In genomic region chrX:3540861-3541260, ce11 we compare ENCODE assay signal across 6 worm cellular contexts.
A peak's percentile ranks its signal among the peaks of the same experiment; 100 is the strongest.
TF ChIP-seq lines count a peak whose summit lies in the region.

No protein-coding gene starts in this region.

TF ChIP-seq in whole organism, L1 larva, 84 proteins besides CTCF, POLR2A, EP300 and RAD21 (continued from another document):
- TF ChIP-seq lin-35 (GFP tag; optimal IDR thresholded peaks at IDR 0.05; lab: Kevin White, UChicago): peak; percentile 40 to 53
- peak; percentile 15 for TF ChIP-seq nhr-90 (tag; optimal IDR thresholded peaks at IDR 0.05; lab: Kevin White, UChicago; ENCODE audit: poor library complexity)
- TF ChIP-seq C16A3.4 (tag; optimal IDR thresholded peaks at IDR 0.05; lab: Kevin White, UChicago): peak; percentile 29
- TF ChIP-seq rnt-1 (tag; optimal IDR thresholded peaks at IDR 0.05; lab: Kevin White, UChicago): peak; percentile 38
- TF ChIP-seq ama-1 (optimal IDR thresholded peaks at IDR 0.05; lab: Kevin White, UChicago): peak; percentile 56
- TF ChIP-seq lsy-2 (tag; optimal IDR thresholded peaks at IDR 0.05; lab: Kevin White, UChicago): peak; percentile 13 to 40
- TF ChIP-seq jun-1 (tag; optimal IDR thresholded peaks at IDR 0.05; lab: Kevin White, UChicago): no peak
- TF ChIP-seq nhr-19 (GFP tag; conservative IDR thresholded peaks at IDR 0.05; lab: Robert Waterston, UW): 0 out of 2 replicates have a peak, but pooled peaks have one; percentile 3
- TF ChIP-seq nhr-47 (tag; optimal IDR thresholded peaks at IDR 0.05; lab: Kevin White, UChicago): peak; percentile 28
- TF ChIP-seq mep-1 (tag; optimal IDR thresholded peaks at IDR 0.05; lab: Kevin White, UChicago): peak; percentile 37
- TF ChIP-seq nhr-11 (tag; optimal IDR thresholded peaks at IDR 0.05; lab: Kevin White, UChicago): no peak
- TF ChIP-seq C34B4.2 (tag; optimal IDR thresholded peaks at IDR 0.05; lab: Kevin White, UChicago): no peak
- TF ChIP-seq lin-14 (GFP tag; optimal IDR thresholded peaks at IDR 0.05; lab: Kevin White, UChicago): peak; percentile 79
- TF ChIP-seq tbx-2 (tag; optimal IDR thresholded peaks at IDR 0.05; lab: Kevin White, UChicago): peak; percentile 12
- peak in 1 of 3 experiments; percentile 2 for TF ChIP-seq ceh-82 (tag; optimal IDR thresholded peaks at IDR 0.05; lab: Kevin White, UChicago)
- TF ChIP-seq nhr-12 (tag; optimal IDR thresholded peaks at IDR 0.05; lab: Kevin White, UChicago): no peak
- no peak for TF ChIP-seq aha-1 (tag; optimal IDR thresholded peaks at IDR 0.05; lab: Kevin White, UChicago)
- TF ChIP-seq snu-23 (GFP tag; optimal IDR thresholded peaks at IDR 0.05; lab: Kevin White, UChicago): peak; percentile 39

TF ChIP-seq in whole organism, L2 larva, 48 proteins besides CTCF, POLR2A, EP300 and RAD21 (continued from another document and continues in another):
- TF ChIP-seq nhr-23 (tag; optimal IDR thresholded peaks at IDR 0.05; lab: Kevin White, UChicago): no peak
- no peak for TF ChIP-seq ZK546.5 (tag; optimal IDR thresholded peaks at IDR 0.05; lab: Kevin White, UChicago)
- no peak for TF ChIP-seq lin-13 (GFP tag; optimal IDR thresholded peaks at IDR 0.05; lab: Kevin White, UChicago)
- TF ChIP-seq nhr-237 (tag; optimal IDR thresholded peaks at IDR 0.05; lab: Kevin White, UChicago): no peak
- TF ChIP-seq sem-4 (tag; optimal IDR thresholded peaks at IDR 0.05; lab: Kevin White, UChicago): peak; percentile 44
- peak in 1 of 2 experiments; percentile 47 for TF ChIP-seq lsy-2 (tag; optimal IDR thresholded peaks at IDR 0.05; lab: Kevin White, UChicago)
- TF ChIP-seq nhr-25 (tag; optimal IDR thresholded peaks at IDR 0.05; lab: Kevin White, UChicago): peak; percentile 32
- TF ChIP-seq C34F6.9 (tag; optimal IDR thresholded peaks at IDR 0.05; lab: Kevin White, UChicago): peak; percentile 60
- no peak for TF ChIP-seq peb-1 (tag; optimal IDR thresholded peaks at IDR 0.05; lab: Kevin White, UChicago)
- TF ChIP-seq elt-1 (tag; optimal IDR thresholded peaks at IDR 0.05; lab: Kevin White, UChicago): no peak
- no peak for TF ChIP-seq nhr-6 (tag; optimal IDR thresholded peaks at IDR 0.05; lab: Kevin White, UChicago)
- TF ChIP-seq nhr-11 (tag; optimal IDR thresholded peaks at IDR 0.05; lab: Kevin White, UChicago): no peak
- peak; percentile 21 for TF ChIP-seq blmp-1 (tag; optimal IDR thresholded peaks at IDR 0.05; lab: Kevin White, UChicago; ENCODE audit: insufficient read depth)
- peak; percentile 77 for TF ChIP-seq ama-1 (optimal IDR thresholded peaks at IDR 0.05; lab: Kevin White, UChicago)
- peak; percentile 67 for TF ChIP-seq nhr-129 (tag; optimal IDR thresholded peaks at IDR 0.05; lab: Kevin White, UChicago)
- TF ChIP-seq crh-2 (tag; optimal IDR thresholded peaks at IDR 0.05; lab: Kevin White, UChicago): no peak
- TF ChIP-seq Y55F3AM.14 (GFP tag; optimal IDR thresholded peaks at IDR 0.05; lab: Kevin White, UChicago): no peak
- peak; percentile 21 for TF ChIP-seq lin-11 (tag; optimal IDR thresholded peaks at IDR 0.05; lab: Kevin White, UChicago)
- TF ChIP-seq ztf-11 (tag; optimal IDR thresholded peaks at IDR 0.05; lab: Kevin White, UChicago): no peak
- TF ChIP-seq nhr-12 (tag; optimal IDR thresholded peaks at IDR 0.05; lab: Kevin White, UChicago): no peak
- TF ChIP-seq unc-62 (GFP tag; optimal IDR thresholded peaks at IDR 0.05; lab: Kevin White, UChicago): no peak
- TF ChIP-seq sma-3 (GFP tag; optimal IDR thresholded peaks at IDR 0.05; lab: Kevin White, UChicago): peak; percentile 10
- TF ChIP-seq snpc-4 (tag; optimal IDR thresholded peaks at IDR 0.05; lab: Kevin White, UChicago): no peak
- TF ChIP-seq nhr-77 (tag; optimal IDR thresholded peaks at IDR 0.05; lab: Kevin White, UChicago): no peak

TF ChIP-seq in whole organism, L3 larva, 47 proteins besides CTCF, POLR2A, EP300 and RAD21 (continued from another document):
- TF ChIP-seq nfya-1 (tag; optimal IDR thresholded peaks at IDR 0.05; lab: Kevin White, UChicago; ENCODE audit: insufficient read depth) (peak; percentile 55), pha-4 (tag; optimal IDR thresholded peaks at IDR 0.05; lab: Kevin White, UChicago) (peak; percentile 58), snpc-4 (tag; optimal IDR thresholded peaks at IDR 0.05; lab: Kevin White, UChicago) (peak; percentile 18), ama-1 (optimal IDR thresholded peaks at IDR 0.05; lab: Kevin White, UChicago) (peak; percentile 61), nhr-43 (tag; optimal IDR thresholded peaks at IDR 0.05; lab: Kevin White, UChicago; ENCODE audit: poor library complexity, severe bottlenecking) (no peak), nhr-237 (tag; optimal IDR thresholded peaks at IDR 0.05; lab: Kevin White, UChicago) (no peak)

TF ChIP-seq in whole organism, L4 larva, 104 proteins besides CTCF, POLR2A, EP300 and RAD21 (continued from another document and continues in another):
- peak; percentile 55 for TF ChIP-seq ama-1 (optimal IDR thresholded peaks at IDR 0.05; lab: Kevin White, UChicago)
- TF ChIP-seq nhr-102 (tag; optimal IDR thresholded peaks at IDR 0.05; lab: Kevin White, UChicago): no peak
- TF ChIP-seq egl-43 (GFP tag; IDR thresholded peaks at IDR 0.05; lab: Robert Waterston, UW): 0 out of 2 replicates have a peak, but pooled peaks have one; percentile 54
- no peak for TF ChIP-seq daf-8 (GFP tag; IDR thresholded peaks at IDR 0.05; lab: Robert Waterston, UW)
- peak in 1 of 2 experiments; percentile 48 for TF ChIP-seq lsy-2 (tag; optimal IDR thresholded peaks at IDR 0.05; lab: Kevin White, UChicago)
- TF ChIP-seq spr-3 (GFP tag; optimal IDR thresholded peaks at IDR 0.05; lab: Kevin White, UChicago): no peak
- no peak for TF ChIP-seq nhr-237 (tag; optimal IDR thresholded peaks at IDR 0.05; lab: Kevin White, UChicago)
- no peak for TF ChIP-seq D1046.2 (GFP tag; IDR thresholded peaks at IDR 0.05; lab: Robert Waterston, UW)
- TF ChIP-seq R02D3.7 (tag; optimal IDR thresholded peaks at IDR 0.05; lab: Kevin White, UChicago): no peak
- TF ChIP-seq ztf-7 (tag; optimal IDR thresholded peaks at IDR 0.05; lab: Kevin White, UChicago): no peak
- TF ChIP-seq php-3 (GFP tag; IDR thresholded peaks at IDR 0.05; lab: Robert Waterston, UW): no peak
- no peak for TF ChIP-seq skn-1 (tag; optimal IDR thresholded peaks at IDR 0.05; lab: Kevin White, UChicago)
- no peak for TF ChIP-seq saeg-2 (GFP tag; IDR thresholded peaks at IDR 0.05; lab: Robert Waterston, UW)
- peak; percentile 14 for TF ChIP-seq nhr-6 (tag; optimal IDR thresholded peaks at IDR 0.05; lab: Kevin White, UChicago)
- peak; percentile 38 for TF ChIP-seq mes-2 (tag; optimal IDR thresholded peaks at IDR 0.05; lab: Kevin White, UChicago; ENCODE audit: poor library complexity, severe bottlenecking)
- TF ChIP-seq madf-9 (GFP tag; conservative IDR thresholded peaks at IDR 0.05; lab: Robert Waterston, UW): peak; percentile 39; the same call in 1 of the 2 replicates
- no peak for TF ChIP-seq sdz-12 (GFP tag; optimal IDR thresholded peaks at IDR 0.05; lab: Kevin White, UChicago)
- no peak for TF ChIP-seq aly-2 (tag; optimal IDR thresholded peaks at IDR 0.05; lab: Kevin White, UChicago)
- TF ChIP-seq lin-29 (GFP tag; IDR thresholded peaks at IDR 0.05; lab: Robert Waterston, UW): no peak
- TF ChIP-seq hif-1 (tag; optimal IDR thresholded peaks at IDR 0.05; lab: Kevin White, UChicago): peak in 1 of 2 experiments; percentile 25
- no peak for TF ChIP-seq F26F4.8 (GFP tag; conservative IDR thresholded peaks at IDR 0.05; lab: Robert Waterston, UW)
- no peak for TF ChIP-seq lir-3 (tag; optimal IDR thresholded peaks at IDR 0.05; lab: Kevin White, UChicago)
- TF ChIP-seq F49E8.2 (tag; optimal IDR thresholded peaks at IDR 0.05; lab: Kevin White, UChicago; ENCODE audit: borderline replicate concordance): no peak
- peak; percentile 19 for TF ChIP-seq rbr-2 (tag; optimal IDR thresholded peaks at IDR 0.05; lab: Kevin White, UChicago)
- TF ChIP-seq fkh-10 (GFP tag; optimal IDR thresholded peaks at IDR 0.05; lab: Kevin White, UChicago): no peak
- TF ChIP-seq zfp-3 (GFP tag; conservative IDR thresholded peaks at IDR 0.05; lab: Robert Waterston, UW): no peak
- no peak for TF ChIP-seq lin-38 (GFP tag; IDR thresholded peaks at IDR 0.05; lab: Robert Waterston, UW)
- TF ChIP-seq daf-16 (GFP tag; optimal IDR thresholded peaks at IDR 0.05; lab: Kevin White, UChicago): no peak
- TF ChIP-seq daf-16 (tag; optimal IDR thresholded peaks at IDR 0.05; lab: Kevin White, UChicago): no peak
- TF ChIP-seq nhr-48 (tag; optimal IDR thresholded peaks at IDR 0.05; lab: Kevin White, UChicago): no peak

TF ChIP-seq in whole organism, mixed stage, embryonic, 35 proteins besides CTCF, POLR2A, EP300 and RAD21 (continued from another document):
- no peak for TF ChIP-seq ztf-11 (tag; optimal IDR thresholded peaks at IDR 0.05; lab: Kevin White, UChicago)
- TF ChIP-seq nhr-28 (tag; optimal IDR thresholded peaks at IDR 0.05; lab: Kevin White, UChicago): no peak
- TF ChIP-seq elt-3 (tag; optimal IDR thresholded peaks at IDR 0.05; lab: Kevin White, UChicago): no peak
- TF ChIP-seq nhr-237 (tag; optimal IDR thresholded peaks at IDR 0.05; lab: Kevin White, UChicago): no peak
- peak; percentile 55 for TF ChIP-seq unc-62 (GFP tag; optimal IDR thresholded peaks at IDR 0.05; lab: Kevin White, UChicago)
- peak; percentile 17 for TF ChIP-seq drap-1 (GFP tag; optimal IDR thresholded peaks at IDR 0.05; lab: Kevin White, UChicago)
- TF ChIP-seq zip-8 (tag; optimal IDR thresholded peaks at IDR 0.05; lab: Kevin White, UChicago): no peak
- no peak for TF ChIP-seq snpc-4 (tag; optimal IDR thresholded peaks at IDR 0.05; lab: Kevin White, UChicago)
- no peak for TF ChIP-seq unc-39 (tag; optimal IDR thresholded peaks at IDR 0.05; lab: Kevin White, UChicago)
- TF ChIP-seq lin-32 (GFP tag; optimal IDR thresholded peaks at IDR 0.05; lab: Kevin White, UChicago): no peak
- TF ChIP-seq hlh-1 (tag; optimal IDR thresholded peaks at IDR 0.05; lab: Kevin White, UChicago): peak; percentile 51
- no peak for TF ChIP-seq nhr-12 (tag; optimal IDR thresholded peaks at IDR 0.05; lab: Kevin White, UChicago)
- no peak for TF ChIP-seq ceh-39 (tag; optimal IDR thresholded peaks at IDR 0.05; lab: Kevin White, UChicago)
- peak; percentile 73 for TF ChIP-seq unc-120 (tag; optimal IDR thresholded peaks at IDR 0.05; lab: Kevin White, UChicago; ENCODE audit: poor library complexity, severe bottlenecking)
- TF ChIP-seq mep-1 (tag; optimal IDR thresholded peaks at IDR 0.05; lab: Kevin White, UChicago): peak; percentile 37
- no peak for TF ChIP-seq blmp-1 (tag; optimal IDR thresholded peaks at IDR 0.05; lab: Kevin White, UChicago)
- peak; percentile 41 for TF ChIP-seq mls-2 (tag; optimal IDR thresholded peaks at IDR 0.05; lab: Kevin White, UChicago)
- TF ChIP-seq M03D4.4 (tag; optimal IDR thresholded peaks at IDR 0.05; lab: Kevin White, UChicago): peak; percentile 24
- peak; percentile 13 for TF ChIP-seq elt-1 (tag; optimal IDR thresholded peaks at IDR 0.05; lab: Kevin White, UChicago; ENCODE audit: borderline replicate concordance, insufficient read depth)

TF ChIP-seq in whole organism, young adult, 124 proteins besides CTCF, POLR2A, EP300 and RAD21 (continued from another document):
- TF ChIP-seq lin-35 (GFP tag; optimal IDR thresholded peaks at IDR 0.05; lab: Kevin White, UChicago) (no peak), ceh-27 (GFP tag; optimal IDR thresholded peaks at IDR 0.05; lab: Kevin White, UChicago) (peak; percentile 53), dox-1 (GFP tag; IDR thresholded peaks at IDR 0.05; lab: Robert Waterston, UW) (peak; percentile 42; the same call in 1 of the 2 replicates), cebp-1 (GFP tag; IDR thresholded peaks at IDR 0.05; lab: Robert Waterston, UW) (no peak), cebp-1 (tag; optimal IDR thresholded peaks at IDR 0.05; lab: Kevin White, UChicago) (peak; percentile 60), madf-8 (GFP tag; conservative IDR thresholded peaks at IDR 0.05; lab: Robert Waterston, UW) (no peak), bed-2 (GFP tag; IDR thresholded peaks at IDR 0.05; lab: Robert Waterston, UW) (0 out of 2 replicates have a peak, but pooled peaks have one; percentile 15), nfya-1 (tag; optimal IDR thresholded peaks at IDR 0.05; lab: Kevin White, UChicago; ENCODE audit: borderline replicate concordance, insufficient read depth) (no peak), repo-1 (tag; optimal IDR thresholded peaks at IDR 0.05; lab: Kevin White, UChicago) (no peak), mxl-1 (tag; optimal IDR thresholded peaks at IDR 0.05; lab: Kevin White, UChicago) (no peak), ccch-3 (GFP tag; optimal IDR thresholded peaks at IDR 0.05; lab: Kevin White, UChicago) (no peak), F49E8.2 (tag; optimal IDR thresholded peaks at IDR 0.05; lab: Kevin White, UChicago; ENCODE audit: insufficient read depth) (no peak)
